Worm (Caenorhabditis elegans) whole organism, L3 larva: ENCODE data around the gene R05A10.8.

ENCODE experiments used
- egl-27 ChIP-seq: sonication (generic microtip); optimal IDR thresholded peaks from 4 replicates; lab custom pipeline; 2017; ENCODE audit warnings: missing biosample characterization, missing genetic modification reagents, missing genetic modification characterization
- elt-2 ChIP-seq: sonication (generic microtip); optimal IDR thresholded peaks from 2 replicates; lab custom pipeline; 2016; ENCODE audit warnings: missing genetic modification reagents, mild to moderate bottlenecking, missing genetic modification characterization, missing compliant biosample characterization
- elt-3 ChIP-seq, 3 experiments: fragments of 150-350 bp in 1 of 3; sonication (generic microtip) in 2 of 3; optimal IDR thresholded peaks; 2 replicates in 2 of 3; 4 replicates in 1 of 3; lab custom pipeline; 2014 to 2017; ENCODE audit warnings: missing biosample characterization in 3 of 3, missing genetic modification characterization in 3 of 3
- eor-1 ChIP-seq, 2 experiments: fragments of 150-350 bp; optimal IDR thresholded peaks; 2 replicates each; lab custom pipeline; 2014 to 2018; ENCODE audit warnings: missing biosample characterization in 2 of 2, missing genetic modification characterization in 2 of 2
- fkh-10 ChIP-seq: sonication (generic microtip); optimal IDR thresholded peaks from 2 replicates; lab custom pipeline; 2017; ENCODE audit warnings: missing biosample characterization, missing genetic modification reagents, missing genetic modification characterization
- lin-15B ChIP-seq: fragments of 150-350 bp; optimal IDR thresholded peaks from 2 replicates; lab custom pipeline; 2014; ENCODE audit warnings: missing biosample characterization, missing genetic modification characterization
- nhr-11 ChIP-seq: fragments of 150-350 bp; optimal IDR thresholded peaks from 2 replicates; lab custom pipeline; 2014; ENCODE audit warnings: missing biosample characterization, missing genetic modification characterization
- nhr-28 ChIP-seq: fragments of 150-350 bp; optimal IDR thresholded peaks from 2 replicates; lab custom pipeline; 2014; ENCODE audit warnings: missing biosample characterization, missing genetic modification characterization
- nhr-77 ChIP-seq: fragments of 150-350 bp; optimal IDR thresholded peaks from 2 replicates; lab custom pipeline; 2014; ENCODE audit warnings: missing biosample characterization, missing genetic modification characterization
- pha-4 ChIP-seq: fragments of 150-350 bp; optimal IDR thresholded peaks from 2 replicates; lab custom pipeline; 2014; ENCODE audit warnings: missing biosample characterization, missing genetic modification reagents, missing genetic modification characterization
- pqm-1 ChIP-seq: fragments of 150-350 bp; optimal IDR thresholded peaks from 2 replicates; lab custom pipeline; 2017; ENCODE audit warnings: missing biosample characterization, missing genetic modification characterization, inconsistent platforms
- snpc-4 ChIP-seq: fragments of 150-350 bp; optimal IDR thresholded peaks from 2 replicates; lab custom pipeline; 2014; ENCODE audit warnings: missing biosample characterization, missing genetic modification characterization
- tbx-2 ChIP-seq: sonication (generic microtip); optimal IDR thresholded peaks from 2 replicates; lab custom pipeline; 2016; ENCODE audit warnings: mild to moderate bottlenecking, missing genetic modification characterization, missing compliant biosample characterization
- unc-39 ChIP-seq: sonication (generic microtip); optimal IDR thresholded peaks from 4 replicates; lab custom pipeline; 2017; ENCODE audit warnings: missing biosample characterization, missing genetic modification characterization

ce11 chrIV:14106274-14106673, 51.7 kb downstream of the R05A10.8 start, which contains the start of gene ins-34:
- TF ChIP-seq elt-3 (tag; optimal IDR thresholded peaks at IDR 0.05; lab: Kevin White, UChicago), result no peak
- no peak for TF ChIP-seq unc-39
- no peak for TF ChIP-seq nhr-28 (tag; lab: Kevin White, UChicago)
- TF ChIP-seq pqm-1, result no peak
- TF ChIP-seq nhr-77 (tag; lab: Kevin White, UChicago), result no peak
- TF ChIP-seq fkh-10 (GFP tag; lab: Kevin White, UChicago), result no peak
- TF ChIP-seq tbx-2 (tag; lab: Kevin White, UChicago), result no peak
- TF ChIP-seq eor-1 (tag; optimal IDR thresholded peaks at IDR 0.05; lab: Kevin White, UChicago), result no peak
- TF ChIP-seq lin-15B (tag; lab: Kevin White, UChicago), result no peak
- no peak for TF ChIP-seq snpc-4 (tag; lab: Kevin White, UChicago)
- TF ChIP-seq nhr-11 (tag; lab: Kevin White, UChicago), result no peak
- TF ChIP-seq pha-4 (tag; lab: Kevin White, UChicago), result no peak
- TF ChIP-seq elt-2 (tag; lab: Kevin White, UChicago), result no peak
- no peak for TF ChIP-seq egl-27 (tag; lab: Kevin White, UChicago)
